Worm (Caenorhabditis elegans) whole organism, L2 larva: Measurements from ENCODE around the gene nhr-206.
A peak's percentile ranks its signal among the peaks of the same experiment; 100 is the strongest.

ENCODE experiments used
- C34F6.9 ChIP-seq: fragments of 150-350 bp; optimal IDR thresholded peaks from 2 replicates; lab custom pipeline; 2014; ENCODE audit warnings: missing biosample characterization, missing genetic modification characterization
- F13H6.1 ChIP-seq: sonication (generic microtip); optimal IDR thresholded peaks from 2 replicates; lab custom pipeline; 2016; ENCODE audit warnings: missing genetic modification characterization, missing compliant biosample characterization
- R02D3.7 ChIP-seq: fragments of 150-350 bp; optimal IDR thresholded peaks from 2 replicates; lab custom pipeline; 2014; ENCODE audit warnings: missing biosample characterization, missing genetic modification characterization
- Y55F3AM.14 ChIP-seq: fragments of 200-800 bp; sonication (Bioruptor generic); optimal IDR thresholded peaks from 2 replicates; lab custom pipeline; 2018; ENCODE audit warnings: mild to moderate bottlenecking, missing genetic modification characterization, missing compliant biosample characterization
- ZK546.5 ChIP-seq: sonication (generic microtip); optimal IDR thresholded peaks from 2 replicates; lab custom pipeline; 2017; ENCODE audit warnings: missing biosample characterization, missing genetic modification characterization
- ama-1 ChIP-seq: fragments of 150-350 bp; optimal IDR thresholded peaks from 2 replicates; lab custom pipeline; 2018; ENCODE audit warnings: inconsistent platforms
- blmp-1 ChIP-seq: sonication (generic microtip); optimal IDR thresholded peaks from 2 replicates; lab custom pipeline; 2017; ENCODE audit warnings: missing genetic modification characterization, mild to moderate bottlenecking, missing compliant biosample characterization, antibody characterized with exemption, moderate library complexity; ENCODE audit not compliant: insufficient read depth
- ceh-16 ChIP-seq: fragments of 150-350 bp; optimal IDR thresholded peaks from 2 replicates; lab custom pipeline; 2014; ENCODE audit warnings: missing biosample characterization, missing genetic modification characterization
- ceh-82 ChIP-seq: fragments of 150-350 bp; optimal IDR thresholded peaks from 2 replicates; lab custom pipeline; 2014; ENCODE audit warnings: missing biosample characterization, missing genetic modification characterization
- crh-2 ChIP-seq: sonication (generic microtip); optimal IDR thresholded peaks from 2 replicates; lab custom pipeline; 2017; ENCODE audit warnings: missing biosample characterization, missing genetic modification characterization
- dmd-4 ChIP-seq: sonication (generic microtip); optimal IDR thresholded peaks from 2 replicates; lab custom pipeline; 2017; ENCODE audit warnings: missing biosample characterization, missing genetic modification characterization
- egl-27 ChIP-seq: sonication (generic microtip); optimal IDR thresholded peaks from 3 replicates; lab custom pipeline; 2017; ENCODE audit warnings: missing biosample characterization, missing genetic modification reagents, missing genetic modification characterization
- elt-1 ChIP-seq: fragments of 150-350 bp; optimal IDR thresholded peaks from 2 replicates; lab custom pipeline; 2014; ENCODE audit warnings: missing biosample characterization, missing genetic modification characterization
- elt-3 ChIP-seq: sonication (generic microtip); optimal IDR thresholded peaks from 2 replicates; lab custom pipeline; 2017; ENCODE audit warnings: missing biosample characterization, missing genetic modification characterization
- fos-1 ChIP-seq: fragments of 150-350 bp; optimal IDR thresholded peaks from 2 replicates; lab custom pipeline; 2014; ENCODE audit warnings: missing biosample characterization, missing genetic modification characterization
- gmeb-1 ChIP-seq: fragments of 150-350 bp; optimal IDR thresholded peaks from 2 replicates; lab custom pipeline; 2014; ENCODE audit warnings: missing biosample characterization, missing genetic modification characterization
- lin-11 ChIP-seq: fragments of 150-350 bp; sonication (generic microtip); optimal IDR thresholded peaks from 2 replicates; lab custom pipeline; 2014; ENCODE audit warnings: missing biosample characterization, missing genetic modification characterization, inconsistent platforms, mixed read lengths
- lin-13 ChIP-seq: fragments of 150-350 bp; optimal IDR thresholded peaks from 2 replicates; lab custom pipeline; 2014; ENCODE audit warnings: missing biosample characterization, missing genetic modification reagents, missing genetic modification characterization
- lin-39 ChIP-seq: fragments of 150-350 bp; optimal IDR thresholded peaks from 2 replicates; lab custom pipeline; 2014; ENCODE audit warnings: missing biosample characterization, missing genetic modification reagents, missing genetic modification characterization
- lsy-2 ChIP-seq, 2 experiments: fragments of 150-350 bp in 1 of 2; sonication (generic microtip) in 1 of 2; optimal IDR thresholded peaks; 2 replicates each; lab custom pipeline; 2014 to 2017; ENCODE audit warnings: missing biosample characterization in 2 of 2, missing genetic modification characterization in 2 of 2
- mbf-1 ChIP-seq: sonication (generic microtip); optimal IDR thresholded peaks from 2 replicates; lab custom pipeline; 2017; ENCODE audit warnings: missing biosample characterization, missing genetic modification characterization
- mdl-1 ChIP-seq, 2 experiments: fragments of 150-350 bp in 1 of 2; sonication (generic microtip) in 1 of 2; optimal IDR thresholded peaks; 2 replicates each; lab custom pipeline; 2017; ENCODE audit warnings: missing biosample characterization in 2 of 2, missing genetic modification characterization in 2 of 2
- nhr-11 ChIP-seq: fragments of 150-350 bp; optimal IDR thresholded peaks from 2 replicates; lab custom pipeline; 2014; ENCODE audit warnings: missing biosample characterization, missing genetic modification characterization
- nhr-129 ChIP-seq: fragments of 150-350 bp; optimal IDR thresholded peaks from 2 replicates; lab custom pipeline; 2014; ENCODE audit warnings: missing biosample characterization, missing genetic modification characterization
- nhr-21 ChIP-seq: fragments of 150-350 bp; optimal IDR thresholded peaks from 2 replicates; lab custom pipeline; 2014; ENCODE audit warnings: missing biosample characterization, missing genetic modification characterization
- nhr-23 ChIP-seq: fragments of 150-350 bp; optimal IDR thresholded peaks from 2 replicates; lab custom pipeline; 2014; ENCODE audit warnings: missing biosample characterization, missing genetic modification reagents, missing genetic modification characterization
- nhr-25 ChIP-seq: fragments of 150-350 bp; sonication (generic microtip); optimal IDR thresholded peaks from 3 replicates; lab custom pipeline; 2014; ENCODE audit warnings: missing biosample characterization, missing genetic modification characterization
- nhr-6 ChIP-seq: fragments of 150-350 bp; optimal IDR thresholded peaks from 2 replicates; lab custom pipeline; 2014; ENCODE audit warnings: missing biosample characterization, missing genetic modification characterization
- nhr-77 ChIP-seq: fragments of 150-350 bp; optimal IDR thresholded peaks from 2 replicates; lab custom pipeline; 2014; ENCODE audit warnings: missing biosample characterization, missing genetic modification characterization
- sem-4 ChIP-seq: fragments of 150-350 bp; optimal IDR thresholded peaks from 2 replicates; lab custom pipeline; 2014; ENCODE audit warnings: missing biosample characterization, missing genetic modification reagents, missing genetic modification characterization
- skn-1 ChIP-seq: sonication (generic microtip); optimal IDR thresholded peaks from 2 replicates; lab custom pipeline; 2017; ENCODE audit warnings: missing biosample characterization, missing genetic modification characterization
- sma-3 ChIP-seq: sonication (generic microtip); optimal IDR thresholded peaks from 2 replicates; lab custom pipeline; 2016; ENCODE audit warnings: missing genetic modification reagents, missing genetic modification characterization, missing compliant biosample characterization
- sma-9 ChIP-seq, 2 experiments: fragments of 150-350 bp in 1 of 2; sonication (generic microtip) in 1 of 2; optimal IDR thresholded peaks; 2 replicates each; lab custom pipeline; 2014 to 2016; ENCODE audit warnings: missing genetic modification characterization in 2 of 2, mild to moderate bottlenecking in 1 of 2, missing biosample characterization in 1 of 2, missing compliant biosample characterization in 1 of 2, missing genetic modification reagents in 1 of 2, moderate library complexity in 1 of 2
- snpc-4 ChIP-seq: fragments of 150-350 bp; optimal IDR thresholded peaks from 2 replicates; lab custom pipeline; 2014; ENCODE audit warnings: missing biosample characterization, missing genetic modification characterization
- unc-39 ChIP-seq: fragments of 150-350 bp; optimal IDR thresholded peaks from 2 replicates; lab custom pipeline; 2014; ENCODE audit warnings: missing biosample characterization, missing genetic modification characterization
- unc-55 ChIP-seq: fragments of 150-350 bp; sonication (generic microtip); optimal IDR thresholded peaks from 3 replicates; lab custom pipeline; 2014; ENCODE audit warnings: missing biosample characterization, missing genetic modification reagents, missing genetic modification characterization
- unc-62 ChIP-seq: fragments of 150-350 bp; optimal IDR thresholded peaks from 2 replicates; lab custom pipeline; 2014; ENCODE audit warnings: missing biosample characterization, missing genetic modification reagents, missing genetic modification characterization
- ztf-1 ChIP-seq: fragments of 200-800 bp; sonication (Bioruptor generic); conservative IDR thresholded peaks from 2 replicates; pipeline ENCODE4 v1.3.6; 2022; ENCODE audit warnings: missing genetic modification characterization, missing compliant biosample characterization
- ztf-11 ChIP-seq: sonication (generic microtip); optimal IDR thresholded peaks from 2 replicates; lab custom pipeline; 2017; ENCODE audit warnings: missing biosample characterization, missing genetic modification characterization

The nhr-206 gene

DNA sequence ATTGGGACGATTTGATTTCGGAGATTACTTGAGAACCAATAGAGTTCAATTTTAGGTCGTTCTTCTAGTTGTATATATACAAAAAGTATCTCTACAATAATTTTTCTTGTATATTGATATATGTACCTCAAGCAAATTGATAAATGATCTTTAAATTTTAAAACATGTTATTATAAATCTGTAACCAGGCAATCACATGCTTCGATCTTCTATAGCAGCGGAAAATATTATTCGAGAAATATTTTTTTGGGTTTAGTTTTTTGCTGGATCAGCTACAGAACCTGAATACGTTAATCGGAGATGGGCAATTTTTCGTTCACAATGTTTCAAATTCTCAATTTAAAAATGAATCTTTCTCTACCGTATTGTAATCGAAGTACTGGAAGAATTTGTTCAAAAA is 3.0 kb upstream of the nhr-206 start, which contains the start of gene R07B7.12:
R07B7.12 (plus strand) TSS at position 301 of the 400 bp plus-strand sequence.
- TF ChIP-seq snpc-4 (tag; lab: Kevin White, UChicago) (no peak), elt-1 (no peak), ceh-16 (tag; lab: Kevin White, UChicago) (no peak), lin-11 (tag; lab: Kevin White, UChicago) (no peak), lin-13 (no peak), gmeb-1 (tag; lab: Kevin White, UChicago) (no peak), ama-1 (lab: Kevin White, UChicago) (no peak), ztf-11 (tag; lab: Kevin White, UChicago) (no peak), ztf-1 (no peak), blmp-1 (tag; lab: Kevin White, UChicago) (no peak), mdl-1 (tag; optimal IDR thresholded peaks at IDR 0.05; lab: Kevin White, UChicago) (no peak)

DNA sequence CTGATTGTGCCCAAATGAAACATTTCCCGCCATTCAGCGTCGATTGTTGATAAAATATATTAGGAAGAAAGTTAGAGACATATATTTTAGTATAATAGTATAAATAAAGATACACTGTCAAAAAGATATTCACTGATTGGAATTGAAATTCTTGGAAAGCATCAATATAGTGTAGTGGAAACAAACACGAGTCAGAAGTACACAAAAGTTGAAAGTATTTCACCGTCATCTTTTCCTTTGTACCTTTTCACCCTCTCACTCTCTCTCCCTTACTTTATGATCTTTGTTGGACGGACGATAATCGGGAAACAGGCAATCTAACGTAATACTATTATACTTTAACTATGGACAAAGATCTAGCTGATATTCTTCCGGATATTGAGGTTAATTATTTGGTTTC is 2.2 kb downstream of the nhr-206 start, which contains the start of gene nhr-208:
nhr-208 (plus strand) TSS at position 288 of the 400 bp plus-strand sequence.
- TF ChIP-seq sma-3 (GFP tag; lab: Kevin White, UChicago) = no peak
- peak; percentile 11 for TF ChIP-seq fos-1
- no peak for TF ChIP-seq Y55F3AM.14
- TF ChIP-seq lsy-2 (tag; optimal IDR thresholded peaks at IDR 0.05; lab: Kevin White, UChicago) = no peak
- TF ChIP-seq sma-9 (GFP tag; optimal IDR thresholded peaks at IDR 0.05; lab: Kevin White, UChicago) = peak; percentile 11
- TF ChIP-seq sma-9 (tag; optimal IDR thresholded peaks at IDR 0.05; lab: Kevin White, UChicago) = no peak
- TF ChIP-seq, all 48 proteins: peak for 2

DNA sequence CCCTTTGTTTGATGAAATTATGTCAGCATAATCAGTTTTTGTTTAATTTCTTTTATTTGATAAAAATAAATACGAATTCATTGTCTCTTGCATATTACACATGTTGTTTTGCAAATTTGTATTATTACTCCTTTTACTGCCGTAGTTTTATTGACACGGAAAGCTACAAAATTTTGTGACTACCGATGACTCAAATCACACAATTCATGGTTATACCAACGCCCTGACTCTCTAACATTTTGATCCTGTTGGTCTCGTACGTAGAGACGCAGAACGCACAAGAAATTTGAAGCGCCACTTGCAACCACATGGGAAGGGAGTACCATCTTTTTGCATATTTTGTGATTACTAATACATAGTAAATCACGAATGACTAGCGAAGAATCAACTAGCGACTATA is 4.1 kb downstream of the nhr-206 start, which contains the start of gene nhr-207:
nhr-207 (plus strand) TSS at position 282 of the 400 bp plus-strand sequence.
- TF ChIP-seq mdl-1 (tag; optimal IDR thresholded peaks at IDR 0.05; lab: Kevin White, UChicago) (no peak), sma-9 (GFP tag; optimal IDR thresholded peaks at IDR 0.05; lab: Kevin White, UChicago) (peak; percentile 60), sma-9 (tag; optimal IDR thresholded peaks at IDR 0.05; lab: Kevin White, UChicago) (no peak), nhr-129 (peak; percentile 9), fos-1 (peak; percentile 72)

DNA sequence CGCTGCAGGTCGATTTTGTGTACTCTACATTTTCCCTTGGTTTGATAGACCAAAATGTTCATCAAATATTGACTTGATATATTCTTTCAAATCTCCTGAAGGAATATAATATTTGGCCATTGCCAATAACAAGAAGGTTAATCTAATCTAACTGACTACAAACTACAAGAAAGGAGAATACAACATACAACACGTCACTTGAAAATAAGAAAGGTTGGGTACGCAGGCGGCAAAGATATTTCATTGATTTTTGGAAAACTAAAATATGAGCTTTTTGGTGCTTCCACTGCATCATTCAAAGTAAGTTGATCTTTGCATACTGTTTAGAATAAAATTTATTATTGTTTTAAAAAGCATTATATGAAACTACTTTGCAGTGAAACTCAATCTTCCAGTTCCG is 6.3 kb downstream of the nhr-206 start, which contains the start of gene nhr-209:
nhr-209 (plus strand) TSS at position 27 of the 400 bp plus-strand sequence.
- no peak for TF ChIP-seq skn-1 (tag; lab: Kevin White, UChicago)
- no peak for TF ChIP-seq sma-3 (GFP tag; lab: Kevin White, UChicago)
- no peak for TF ChIP-seq F13H6.1 (tag; lab: Kevin White, UChicago)
- TF ChIP-seq unc-39 (tag; lab: Kevin White, UChicago) = no peak
- TF ChIP-seq sem-4 (tag; lab: Kevin White, UChicago) = no peak
- TF ChIP-seq nhr-23 (tag; lab: Kevin White, UChicago) = no peak
- no peak for TF ChIP-seq mdl-1 (tag; optimal IDR thresholded peaks at IDR 0.05; lab: Kevin White, UChicago)
- TF ChIP-seq nhr-25 (tag; lab: Kevin White, UChicago) = no peak
- TF ChIP-seq gmeb-1 (tag; lab: Kevin White, UChicago) = no peak
- TF ChIP-seq ZK546.5 = no peak
- no peak for TF ChIP-seq ama-1 (lab: Kevin White, UChicago)

DNA sequence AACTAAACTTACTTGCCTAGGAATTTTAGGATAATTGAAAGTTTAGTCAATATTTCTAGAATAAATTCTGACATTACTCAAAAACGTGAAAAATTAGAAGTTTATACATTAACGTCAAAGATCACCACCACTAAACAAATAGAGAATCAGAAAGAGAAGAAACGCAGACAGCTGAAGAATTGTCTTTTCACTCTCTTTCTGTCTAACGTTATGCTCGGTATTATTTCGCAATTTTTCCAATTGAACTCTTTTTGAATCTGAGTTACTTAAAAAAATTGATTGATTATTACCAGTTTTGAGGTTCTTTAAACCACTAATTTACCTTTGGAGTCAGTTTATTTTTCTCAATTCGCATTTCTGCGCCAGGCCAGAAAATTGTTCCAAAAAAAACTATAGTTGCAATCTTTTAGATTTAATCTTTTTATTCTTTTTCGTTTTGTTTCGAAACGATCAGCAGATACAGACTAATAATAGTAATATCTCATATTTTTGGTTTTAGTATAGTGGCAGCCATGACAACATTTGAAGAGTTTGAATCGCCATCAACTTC is 9.1 kb downstream of the nhr-206 start, which contains the start of gene nhr-154:
nhr-154 (plus strand) TSS at position 500 of the 550 bp plus-strand sequence.
- TF ChIP-seq ceh-16 (tag; lab: Kevin White, UChicago) (no peak), dmd-4 (tag; lab: Kevin White, UChicago) (no peak), mbf-1 (tag; lab: Kevin White, UChicago) (no peak), unc-39 (tag; lab: Kevin White, UChicago) (no peak), elt-3 (tag; lab: Kevin White, UChicago) (no peak), R02D3.7 (tag; lab: Kevin White, UChicago) (no peak), skn-1 (tag; lab: Kevin White, UChicago) (peak; percentile 45), unc-62 (GFP tag; lab: Kevin White, UChicago) (no peak), mdl-1 (tag; optimal IDR thresholded peaks at IDR 0.05; lab: Kevin White, UChicago) (no peak), blmp-1 (tag; lab: Kevin White, UChicago) (no peak), ama-1 (lab: Kevin White, UChicago) (no peak), elt-1 (no peak), nhr-25 (tag; lab: Kevin White, UChicago) (peak; percentile 22), nhr-21 (tag; lab: Kevin White, UChicago) (no peak), unc-55 (GFP tag; lab: Kevin White, UChicago) (peak; percentile 74), lin-39 (tag; lab: Kevin White, UChicago) (no peak), nhr-77 (no peak), crh-2 (tag; lab: Kevin White, UChicago) (peak; percentile 42), nhr-11 (tag; lab: Kevin White, UChicago) (no peak), lsy-2 (tag; optimal IDR thresholded peaks at IDR 0.05; lab: Kevin White, UChicago) (peak in 1 of 2 experiments; percentile 50), sma-9 (GFP tag; optimal IDR thresholded peaks at IDR 0.05; lab: Kevin White, UChicago) (peak; percentile 72), sma-9 (tag; optimal IDR thresholded peaks at IDR 0.05; lab: Kevin White, UChicago) (no peak), nhr-6 (tag; lab: Kevin White, UChicago) (no peak), ceh-82 (tag; lab: Kevin White, UChicago) (no peak), egl-27 (tag; lab: Kevin White, UChicago) (no peak), nhr-23 (tag; lab: Kevin White, UChicago) (no peak), C34F6.9 (peak; percentile 65), sem-4 (tag; lab: Kevin White, UChicago) (no peak), lin-13 (no peak), nhr-129 (peak; percentile 25), fos-1 (peak; percentile 23), sma-3 (GFP tag; lab: Kevin White, UChicago) (no peak), F13H6.1 (tag; lab: Kevin White, UChicago) (no peak)
